Worm (Caenorhabditis elegans): ENCODE data around the gene F40G9.9.

The F40G9.9 gene

ce11 chrIII:183072-183471, 11.6 kb upstream of the F40G9.9 start:
- TF ChIP-seq W03F9.2 (tag; optimal IDR thresholded peaks at IDR 0.05) (no peak), him-1 (tag; optimal IDR thresholded peaks at IDR 0.05) (no peak), dao-5 (tag; optimal IDR thresholded peaks at IDR 0.05) (no peak)

DNA sequence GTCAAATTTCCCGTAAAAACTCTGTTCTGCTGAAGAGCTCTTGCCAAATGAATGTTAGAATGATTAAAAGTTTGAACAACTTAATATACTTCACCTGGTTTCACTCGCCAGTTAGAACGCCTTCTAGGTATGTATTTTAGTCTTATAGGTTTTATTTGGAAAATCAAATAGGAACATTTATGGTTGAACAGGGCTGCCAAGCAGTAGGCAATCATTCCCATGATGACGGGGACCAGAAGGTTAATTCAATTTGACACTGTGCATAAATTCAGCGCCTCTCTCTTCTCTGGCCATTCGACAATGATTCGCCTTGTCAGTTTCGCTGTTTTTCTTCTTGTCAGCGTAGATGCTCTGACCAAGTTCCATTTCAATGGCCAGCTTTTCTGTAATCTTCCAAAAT, 10.6 kb upstream of the F40G9.9 start, which contains the start of gene F40G9.15:
F40G9.15 (plus strand) TSS at position 301 of the 400 bp plus-strand sequence.
- no peak for TF ChIP-seq him-1 (tag; optimal IDR thresholded peaks at IDR 0.05)
- no peak for TF ChIP-seq dao-5 (tag; optimal IDR thresholded peaks at IDR 0.05)
- TF ChIP-seq W03F9.2 (tag; optimal IDR thresholded peaks at IDR 0.05): no peak

ce11 chrIII:180963-181362, 9.4 kb upstream of the F40G9.9 start, which contains the start of gene F40G9.5:
Gene F40G9.5, plus strand, starts transcription at chrIII:181263.
- no peak for TF ChIP-seq him-1 (tag; optimal IDR thresholded peaks at IDR 0.05)

- no peak for TF ChIP-seq W03F9.2 (tag; optimal IDR thresholded peaks at IDR 0.05)
- no peak for TF ChIP-seq dao-5 (tag; optimal IDR thresholded peaks at IDR 0.05)
- TF ChIP-seq him-1 (tag; optimal IDR thresholded peaks at IDR 0.05): no peak
Measured at ce11 chrIII:179123-179592, 7.6 kb upstream of the F40G9.9 start, which contains the start of gene F40G9.6. Gene F40G9.6, plus strand, starts transcription at chrIII:179542.

- TF ChIP-seq W03F9.2 (tag; optimal IDR thresholded peaks at IDR 0.05) (no peak), him-1 (tag; optimal IDR thresholded peaks at IDR 0.05) (no peak), dao-5 (tag; optimal IDR thresholded peaks at IDR 0.05) (no peak)
Measured at ce11 chrIII:178126-178525, 6.6 kb upstream of the F40G9.9 start.

- TF ChIP-seq dao-5 (tag; optimal IDR thresholded peaks at IDR 0.05) (no peak), W03F9.2 (tag; optimal IDR thresholded peaks at IDR 0.05) (no peak), him-1 (tag; optimal IDR thresholded peaks at IDR 0.05) (no peak)
Measured at ce11 chrIII:177715-178114, 6.2 kb upstream of the F40G9.9 start, which contains the start of gene F40G9.14. Gene F40G9.14, minus strand, starts transcription at chrIII:177815.

ce11 chrIII:175733-176132, 4.2 kb upstream of the F40G9.9 start, which contains the start of gene clec-148:
Gene clec-148, minus strand, starts transcription at chrIII:175833.
- no peak for TF ChIP-seq him-1 (tag; optimal IDR thresholded peaks at IDR 0.05)
- TF ChIP-seq W03F9.2 (tag; optimal IDR thresholded peaks at IDR 0.05): no peak
- TF ChIP-seq dao-5 (tag; optimal IDR thresholded peaks at IDR 0.05): no peak

DNA sequence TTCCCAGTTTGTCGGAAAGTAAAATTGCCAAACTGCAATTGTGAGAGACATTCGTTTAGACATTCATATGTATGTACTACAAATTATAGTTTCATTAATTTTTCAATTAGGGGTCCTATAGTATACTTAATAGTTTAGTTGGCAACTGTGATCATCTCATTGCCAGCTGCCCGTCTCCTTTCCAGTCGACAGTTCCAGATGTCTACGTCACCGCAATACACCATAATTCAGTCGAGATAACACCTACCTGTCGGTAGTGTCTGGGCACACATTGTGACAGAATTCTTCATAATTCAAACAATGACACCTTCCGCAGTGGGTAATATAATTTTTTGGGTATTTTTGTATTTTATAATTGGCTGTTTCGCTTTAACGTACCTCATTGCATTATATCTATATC, 2.0 kb upstream of the F40G9.9 start, which contains the start of gene F40G9.19:
F40G9.19 (plus strand) TSS at position 301 of the 400 bp plus-strand sequence.
- TF ChIP-seq him-1 (tag; optimal IDR thresholded peaks at IDR 0.05): no peak
- TF ChIP-seq W03F9.2 (tag; optimal IDR thresholded peaks at IDR 0.05): no peak
- no peak for TF ChIP-seq dao-5 (tag; optimal IDR thresholded peaks at IDR 0.05)

- no peak for TF ChIP-seq dao-5 (tag; optimal IDR thresholded peaks at IDR 0.05)
- no peak for TF ChIP-seq him-1 (tag; optimal IDR thresholded peaks at IDR 0.05)
- TF ChIP-seq W03F9.2 (tag; optimal IDR thresholded peaks at IDR 0.05): no peak
Measured at ce11 chrIII:169478-169877, 2.0 kb downstream of the F40G9.9 start, which contains the start of gene F40G9.18. Gene F40G9.18, minus strand, starts transcription at chrIII:169578.

- TF ChIP-seq W03F9.2 (tag; optimal IDR thresholded peaks at IDR 0.05) (no peak), dao-5 (tag; optimal IDR thresholded peaks at IDR 0.05) (no peak), him-1 (tag; optimal IDR thresholded peaks at IDR 0.05) (no peak)
Measured at ce11 chrIII:165390-165789, 6.1 kb downstream of the F40G9.9 start, which contains the start of gene F40G9.7. Gene F40G9.7, plus strand, starts transcription at chrIII:165690.

DNA sequence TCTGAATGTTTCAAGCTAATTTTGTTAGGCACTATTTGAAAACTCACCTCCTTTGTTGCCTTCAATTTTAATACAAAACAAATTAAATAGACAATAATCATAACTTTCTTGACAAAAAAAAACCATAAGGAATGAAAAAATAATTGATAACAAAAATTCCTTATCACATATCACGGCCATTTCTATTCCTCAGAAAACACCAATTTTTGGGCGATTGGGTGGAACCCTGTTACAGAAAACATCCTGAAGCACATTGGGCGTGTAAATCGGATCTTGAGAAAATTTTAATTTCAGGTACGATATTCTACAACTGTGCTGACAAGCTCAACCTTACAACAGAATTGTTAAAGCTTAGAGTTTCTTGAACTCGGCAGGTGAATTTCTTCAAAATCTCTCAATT, 6.7 kb downstream of the F40G9.9 start, which contains the start of gene F40G9.8:
F40G9.8 (minus strand) TSS at position 101 of the 400 bp plus-strand sequence.
- TF ChIP-seq W03F9.2 (tag; optimal IDR thresholded peaks at IDR 0.05): no peak
- no peak for TF ChIP-seq him-1 (tag; optimal IDR thresholded peaks at IDR 0.05)
- TF ChIP-seq dao-5 (tag; optimal IDR thresholded peaks at IDR 0.05): no peak

ce11 chrIII:159665-160064, 11.9 kb downstream of the F40G9.9 start:
- TF ChIP-seq W03F9.2 (tag; optimal IDR thresholded peaks at IDR 0.05) (no peak), him-1 (tag; optimal IDR thresholded peaks at IDR 0.05) (no peak), dao-5 (tag; optimal IDR thresholded peaks at IDR 0.05) (no peak)

DNA sequence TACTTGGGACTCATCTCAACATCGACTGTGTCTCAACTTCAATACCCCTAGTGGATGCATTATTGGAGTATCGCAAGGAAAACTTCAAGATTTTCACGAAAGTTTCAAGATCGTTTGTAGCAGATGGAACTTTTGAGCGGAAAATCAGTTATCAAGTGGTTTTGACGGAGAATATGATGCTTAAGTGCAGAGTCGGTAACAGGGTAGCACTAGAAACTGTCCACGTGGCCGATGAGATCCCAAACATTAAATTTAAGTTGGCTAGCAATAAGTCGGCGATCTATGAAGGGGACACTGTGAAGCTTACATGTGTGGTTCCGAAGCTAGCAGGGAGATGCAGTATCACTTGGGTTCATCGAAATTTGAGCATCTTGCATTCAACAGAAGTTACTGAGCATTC, 12.4 kb downstream of the F40G9.9 start:
- no peak for TF ChIP-seq W03F9.2 (tag; optimal IDR thresholded peaks at IDR 0.05)
- no peak for TF ChIP-seq him-1 (tag; optimal IDR thresholded peaks at IDR 0.05)
- TF ChIP-seq dao-5 (tag; optimal IDR thresholded peaks at IDR 0.05): no peak

- TF ChIP-seq dao-5 (tag; optimal IDR thresholded peaks at IDR 0.05) (no peak), W03F9.2 (tag; optimal IDR thresholded peaks at IDR 0.05) (no peak), him-1 (tag; optimal IDR thresholded peaks at IDR 0.05) (no peak)
Measured at ce11 chrIII:157980-158379, 13.5 kb downstream of the F40G9.9 start.

ce11 chrIII:156645-157044, 14.9 kb downstream of the F40G9.9 start, which contains the start of the genes zig-13 and ver-1:
Gene zig-13, minus strand, starts transcription at chrIII:156745.
Gene ver-1, plus strand, starts transcription at chrIII:156824.
- TF ChIP-seq him-1 (tag; optimal IDR thresholded peaks at IDR 0.05): no peak
- TF ChIP-seq dao-5 (tag; optimal IDR thresholded peaks at IDR 0.05): no peak
- TF ChIP-seq W03F9.2 (tag; optimal IDR thresholded peaks at IDR 0.05): no peak

All from whole organism, L4/young adult.